Fruit fly (Drosophila melanogaster) whole organism, wandering third instar larva: ENCODE measurements around the gene CG10581.
A peak's percentile ranks its signal among the peaks of the same experiment; 100 is the strongest.

Experiments
- Abd-B ChIP-seq: fragments of >200 bp; optimal IDR thresholded peaks from 2 replicates; lab custom pipeline; 2017; ENCODE audit warnings: missing biosample characterization, missing genetic modification characterization
- CG32264 ChIP-seq: fragments of 200-800 bp; sonication (Bioruptor generic); optimal IDR thresholded peaks from 2 replicates; lab custom pipeline; 2016; ENCODE audit warnings: missing biosample characterization, missing genetic modification characterization
- CG9705 ChIP-seq: fragments of 200-800 bp; sonication (Bioruptor generic); optimal IDR thresholded peaks from 2 replicates; lab custom pipeline; 2018; ENCODE audit warnings: missing biosample characterization, mild to moderate bottlenecking, missing genetic modification characterization
- CrebA ChIP-seq: fragments of 200-800 bp; sonication (Bioruptor generic); optimal IDR thresholded peaks from 2 replicates; lab custom pipeline; 2016; ENCODE audit warnings: missing biosample characterization, mild to moderate bottlenecking, missing genetic modification characterization, borderline replicate concordance
- Dfd ChIP-seq: fragments of >200 bp; optimal IDR thresholded peaks from 2 replicates; lab custom pipeline; 2017; ENCODE audit warnings: missing biosample characterization, missing genetic modification characterization
- Dif ChIP-seq: fragments of 200-275, 200-300 bp; sonication (Bioruptor generic); optimal IDR thresholded peaks from 2 replicates; lab custom pipeline; 2018; ENCODE audit warnings: missing biosample characterization, missing genetic modification characterization; ENCODE audit not compliant: partially characterized antibody
- GATAd ChIP-seq: sonication (Bioruptor generic); optimal IDR thresholded peaks from 2 replicates; lab custom pipeline; 2016; ENCODE audit warnings: missing biosample characterization, missing genetic modification characterization
- HLH106 ChIP-seq: fragments of 200-800 bp; optimal IDR thresholded peaks from 3 replicates; lab custom pipeline; 2019; ENCODE audit warnings: missing biosample characterization, mild to moderate bottlenecking, missing genetic modification characterization, moderate library complexity
- Hnf4 ChIP-seq: fragments of 200-800 bp; sonication (Bioruptor generic); optimal IDR thresholded peaks from 2 replicates; lab custom pipeline; 2016; ENCODE audit warnings: missing biosample characterization, mild to moderate bottlenecking, missing genetic modification characterization
- Hr78 ChIP-seq: fragments of >200 bp; optimal IDR thresholded peaks from 2 replicates; lab custom pipeline; 2017; ENCODE audit warnings: missing biosample characterization, missing genetic modification characterization
- Hr83 ChIP-seq: fragments of 200-300 bp; sonication (Bioruptor generic); optimal IDR thresholded peaks from 2 replicates; lab custom pipeline; 2016; ENCODE audit warnings: missing biosample characterization, mild to moderate bottlenecking, missing genetic modification characterization, moderate library complexity; ENCODE audit not compliant: poor library complexity, severe bottlenecking
- Jra ChIP-seq: sonication (Bioruptor generic); optimal IDR thresholded peaks from 2 replicates; lab custom pipeline; 2016; ENCODE audit warnings: missing biosample characterization, missing genetic modification characterization
- Mio ChIP-seq: sonication (Bioruptor generic); optimal IDR thresholded peaks from 2 replicates; lab custom pipeline; 2016; ENCODE audit warnings: missing biosample characterization, missing genetic modification characterization
- Myc ChIP-seq: fragments of >200 bp; optimal IDR thresholded peaks from 2 replicates; lab custom pipeline; 2017
- N ChIP-seq: fragments of >200 bp; optimal IDR thresholded peaks from 2 replicates; lab custom pipeline; 2018; ENCODE audit warnings: missing biosample characterization, missing external identifiers, missing genetic modification characterization
- OdsH ChIP-seq: fragments of 200-800 bp; sonication (Bioruptor generic); optimal IDR thresholded peaks from 2 replicates; lab custom pipeline; 2016; ENCODE audit warnings: missing biosample characterization, mild to moderate bottlenecking, missing genetic modification characterization
- Rel ChIP-seq, 2 experiments: fragments of 200-800 bp; sonication (Bioruptor generic) in 1 of 2; optimal IDR thresholded peaks; 2 replicates in 1 of 2; 3 replicates in 1 of 2; lab custom pipeline; 2016 to 2019; ENCODE audit warnings: mild to moderate bottlenecking in 2 of 2, missing biosample characterization in 2 of 2, missing genetic modification characterization in 2 of 2, moderate library complexity in 1 of 2
- Sp1 ChIP-seq: fragments of 200-800 bp; sonication (Bioruptor generic); optimal IDR thresholded peaks from 3 replicates; lab custom pipeline; 2019; ENCODE audit warnings: missing biosample characterization, mild to moderate bottlenecking, missing genetic modification characterization, moderate library complexity
- Vsx2 ChIP-seq: fragments of 200-300, 225-300 bp; sonication (Bioruptor generic); optimal IDR thresholded peaks from 2 replicates; lab custom pipeline; 2018; ENCODE audit warnings: missing biosample characterization, missing genetic modification characterization; ENCODE audit not compliant: partially characterized antibody
- br ChIP-seq: fragments of 200-800 bp; sonication (Bioruptor generic); optimal IDR thresholded peaks from 2 replicates; lab custom pipeline; 2016; ENCODE audit warnings: missing biosample characterization, missing genetic modification characterization
- brk ChIP-seq: fragments of 200-800 bp; sonication (Bioruptor generic); optimal IDR thresholded peaks from 2 replicates; lab custom pipeline; 2016; ENCODE audit warnings: missing biosample characterization, mild to moderate bottlenecking, missing genetic modification characterization
- dl ChIP-seq, 2 experiments: fragments of 175-275, 200-275 bp in 1 of 2; fragments of 200-275 bp in 1 of 2; sonication (Bioruptor generic); optimal IDR thresholded peaks; lab custom pipeline; 2018; ENCODE audit warnings: mild to moderate bottlenecking in 2 of 2, missing biosample characterization in 2 of 2, missing genetic modification characterization in 2 of 2, moderate library complexity in 2 of 2; ENCODE audit not compliant: partially characterized antibody in 2 of 2, insufficient read depth in 1 of 2
- dmrt93B ChIP-seq: fragments of 200-800 bp; sonication (Bioruptor generic); optimal IDR thresholded peaks from 2 replicates; lab custom pipeline; 2018; ENCODE audit warnings: missing biosample characterization, mild to moderate bottlenecking, missing genetic modification characterization
- dsf ChIP-seq: sonication (Bioruptor generic); optimal IDR thresholded peaks from 2 replicates; lab custom pipeline; 2016; ENCODE audit warnings: missing biosample characterization, missing genetic modification characterization, borderline replicate concordance
- ey ChIP-seq: fragments of 200-800 bp; sonication (Bioruptor generic); optimal IDR thresholded peaks from 2 replicates; lab custom pipeline; 2016; ENCODE audit warnings: missing biosample characterization, missing genetic modification characterization
- foxo ChIP-seq, 2 experiments: fragments of 200-800 bp; sonication (Bioruptor generic); optimal IDR thresholded peaks; 2 replicates in 1 of 2; 3 replicates in 1 of 2; lab custom pipeline; 2016 to 2017; ENCODE audit warnings: missing biosample characterization in 2 of 2, missing genetic modification characterization in 2 of 2
- fru ChIP-seq: fragments of 200-800 bp; sonication (Bioruptor generic); optimal IDR thresholded peaks from 3 replicates; lab custom pipeline; 2016; ENCODE audit warnings: missing biosample characterization, mild to moderate bottlenecking, missing genetic modification characterization
- h ChIP-seq: fragments of 200-800 bp; sonication (Bioruptor generic); optimal IDR thresholded peaks from 3 replicates; lab custom pipeline; 2016; ENCODE audit warnings: missing biosample characterization, mild to moderate bottlenecking, missing genetic modification characterization
- jim ChIP-seq: fragments of 175-275, 200-325 bp; sonication (Bioruptor generic); optimal IDR thresholded peaks from 2 replicates; lab custom pipeline; 2016; ENCODE audit warnings: missing biosample characterization, mild to moderate bottlenecking, missing genetic modification characterization
- lola ChIP-seq: fragments of >200 bp; optimal IDR thresholded peaks from 2 replicates; lab custom pipeline; 2017; ENCODE audit warnings: missing biosample characterization, missing genetic modification characterization
- pan ChIP-seq: fragments of >200 bp; optimal IDR thresholded peaks from 2 replicates; lab custom pipeline; 2017
- psq ChIP-seq: fragments of 200-800 bp; sonication (Bioruptor generic); optimal IDR thresholded peaks from 3 replicates; lab custom pipeline; 2017; ENCODE audit warnings: missing biosample characterization, mild to moderate bottlenecking, missing genetic modification characterization, moderate library complexity
- rgr ChIP-seq: fragments of 200-800 bp; sonication (Bioruptor generic); optimal IDR thresholded peaks from 3 replicates; lab custom pipeline; 2016; ENCODE audit warnings: missing biosample characterization, mild to moderate bottlenecking, missing genetic modification characterization
- sage ChIP-seq: fragments of 200-800 bp; sonication (Bioruptor generic); optimal IDR thresholded peaks from 2 replicates; lab custom pipeline; 2016; ENCODE audit warnings: missing biosample characterization, mild to moderate bottlenecking, missing genetic modification characterization
- sv ChIP-seq: fragments of 200-800 bp; sonication (Bioruptor generic); optimal IDR thresholded peaks from 3 replicates; lab custom pipeline; 2016; ENCODE audit warnings: missing biosample characterization, missing genetic modification characterization
- tai ChIP-seq: sonication (Bioruptor generic); optimal IDR thresholded peaks from 2 replicates; lab custom pipeline; 2016; ENCODE audit warnings: missing biosample characterization, missing genetic modification characterization
- usp ChIP-seq: fragments of >200 bp; optimal IDR thresholded peaks from 2 replicates; lab custom pipeline; 2017; ENCODE audit warnings: missing biosample characterization, missing genetic modification characterization
- woc ChIP-seq: sonication (Bioruptor generic); optimal IDR thresholded peaks from 2 replicates; lab custom pipeline; 2016; ENCODE audit warnings: missing biosample characterization, mild to moderate bottlenecking, missing genetic modification characterization

Gene CG10581

DNA sequence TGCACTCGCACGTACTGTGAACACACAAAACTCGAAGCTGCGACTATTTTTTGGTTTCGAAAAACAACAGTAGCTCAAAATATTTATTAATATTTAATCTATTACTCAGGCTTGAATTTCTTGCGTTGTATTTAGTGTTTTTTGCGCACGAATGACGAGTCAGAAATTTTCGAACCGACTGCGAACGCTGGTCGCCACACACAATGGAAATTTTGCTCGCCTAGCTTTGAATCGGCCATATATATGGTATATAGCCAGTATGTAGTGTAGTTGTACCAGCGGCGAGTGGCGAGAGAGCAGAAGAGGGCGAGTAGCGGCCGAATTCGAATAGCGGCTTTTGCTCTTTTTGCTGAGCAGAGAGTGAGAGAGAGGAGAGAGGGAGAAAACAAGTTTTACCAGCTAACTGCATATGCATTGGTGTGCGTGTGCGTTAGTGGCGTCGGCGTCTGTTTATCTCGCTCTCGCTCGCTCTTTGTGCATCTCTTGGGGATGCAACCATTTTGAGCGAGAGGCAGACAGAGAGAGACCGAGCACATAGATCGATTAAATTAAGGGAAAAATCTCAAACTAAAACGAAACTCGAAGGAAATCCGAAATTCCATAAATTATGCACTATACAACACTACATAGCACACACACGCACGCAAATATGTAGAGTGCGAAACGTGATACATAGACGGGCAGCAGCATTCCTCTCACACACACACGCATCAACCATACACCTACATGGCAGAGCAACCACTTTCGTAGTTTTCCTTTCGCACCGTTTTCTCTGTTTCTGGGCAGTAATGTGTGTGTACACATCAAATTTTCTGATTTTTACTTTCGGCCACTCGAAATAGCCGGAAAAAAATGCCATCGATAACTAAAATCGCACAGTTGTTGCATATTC is 7.7 kb downstream of the CG10581 start (continued):
- TF ChIP-seq br (no peak), Rel (GFP tag; optimal IDR thresholded peaks at IDR 0.05; lab: Kevin White, UChicago) (no peak), Rel (tag; optimal IDR thresholded peaks at IDR 0.05; lab: Kevin White, UChicago) (peak; percentile 47), dmrt93B (GFP tag; lab: Kevin White, UChicago) (no peak), fru (GFP tag; lab: Kevin White, UChicago) (no peak), tai (GFP tag; lab: Kevin White, UChicago) (no peak), woc (GFP tag; lab: Kevin White, UChicago) (no peak), CG9705 (GFP tag; lab: Kevin White, UChicago) (no peak), Jra (no peak), CG32264 (GFP tag; lab: Kevin White, UChicago) (no peak), usp (GFP tag; lab: Kevin White, UChicago) (no peak)
- TF ChIP-seq, all 38 proteins: peak for 10

- TF ChIP-seq rgr (no peak), ey (GFP tag; lab: Kevin White, UChicago) (no peak), Sp1 (GFP tag; lab: Kevin White, UChicago) (peak; percentile 44), sage (peak; percentile 37), dmrt93B (GFP tag; lab: Kevin White, UChicago) (no peak), dl (GFP tag; optimal IDR thresholded peaks at IDR 0.05; lab: Kevin White, UChicago; ENCODE audit: insufficient read depth in 1 of 2, partially characterized antibody in 2 of 2) (peak; percentile 39 to 84), pan (lab: Kevin White, UChicago) (no peak), Abd-B (no peak), Hr78 (GFP tag; lab: Kevin White, UChicago) (no peak), psq (GFP tag; lab: Kevin White, UChicago) (peak; percentile 31), Hnf4 (no peak), Vsx2 (GFP tag; lab: Kevin White, UChicago) (no peak), CG9705 (GFP tag; lab: Kevin White, UChicago) (no peak), br (no peak), lola (no peak), foxo (GFP tag; optimal IDR thresholded peaks at IDR 0.05; lab: Kevin White, UChicago) (no peak), woc (GFP tag; lab: Kevin White, UChicago) (no peak), Rel (GFP tag; optimal IDR thresholded peaks at IDR 0.05; lab: Kevin White, UChicago) (no peak), Rel (tag; optimal IDR thresholded peaks at IDR 0.05; lab: Kevin White, UChicago) (peak; percentile 27), Myc (no peak), brk (no peak), Jra (no peak), h (GFP tag; lab: Kevin White, UChicago) (peak; percentile 4), fru (GFP tag; lab: Kevin White, UChicago) (no peak), jim (GFP tag; lab: Kevin White, UChicago) (peak; percentile 13), GATAd (GFP tag; lab: Kevin White, UChicago) (no peak), Mio (no peak), Dfd (GFP tag; lab: Kevin White, UChicago) (no peak), sv (no peak), Dif (GFP tag; lab: Kevin White, UChicago) (peak; percentile 89), OdsH (GFP tag; lab: Kevin White, UChicago) (peak; percentile 23), dsf (GFP tag; lab: Kevin White, UChicago) (no peak), N (GFP tag; lab: Kevin White, UChicago) (no peak), CG32264 (GFP tag; lab: Kevin White, UChicago) (peak; percentile 15), usp (GFP tag; lab: Kevin White, UChicago) (no peak), CrebA (no peak), tai (GFP tag; lab: Kevin White, UChicago) (no peak), HLH106 (no peak), Hr83 (no peak)
Measured at dm6 chr3L:21024965-21025833, 8.8 kb downstream of the CG10581 start.
